2 fruit fly cellular contexts compared by ENCODE assay signal in genomic region chr3R:29862795-29863194, dm6.
TF ChIP-seq lines count a peak whose summit lies in the region.

No protein-coding gene starts in this region.

- no peak for TF ChIP-seq CTCF in whole organism, embryonic (GFP tag; optimal IDR thresholded peaks at IDR 0.05; lab: Kevin White, UChicago)

TF ChIP-seq in Kc167, 6 proteins besides CTCF, POLR2A, EP300 and RAD21:
- TF ChIP-seq ttk (optimal IDR thresholded peaks at IDR 0.05; lab: Kevin White, UChicago) (peak; percentile 80), h (optimal IDR thresholded peaks at IDR 0.05; lab: Kevin White, UChicago) (no peak)

TF ChIP-seq in whole organism, embryonic, 481 proteins besides CTCF, POLR2A, EP300 and RAD21:
- TF ChIP-seq CG10565 (GFP tag; optimal IDR thresholded peaks at IDR 0.05; lab: Kevin White, UChicago), result no peak
- TF ChIP-seq CG2875 (GFP tag; optimal IDR thresholded peaks at IDR 0.05; lab: Kevin White, UChicago), result no peak
- TF ChIP-seq CG17385 (GFP tag; optimal IDR thresholded peaks at IDR 0.05; lab: Kevin White, UChicago), result no peak
- no peak for TF ChIP-seq Dbx (GFP tag; IDR thresholded peaks at IDR 0.05; lab: Robert Waterston, UW)
- TF ChIP-seq CG13424 (tag; optimal IDR thresholded peaks at IDR 0.05; lab: Kevin White, UChicago), result no peak
- TF ChIP-seq NK7.1 (GFP tag; optimal IDR thresholded peaks at IDR 0.05; lab: Kevin White, UChicago), result no peak
- no peak for TF ChIP-seq pfk (GFP tag; optimal IDR thresholded peaks at IDR 0.05; lab: Kevin White, UChicago)
- no peak for TF ChIP-seq HLH3B (GFP tag; IDR thresholded peaks at IDR 0.05; lab: Robert Waterston, UW)
- no peak for TF ChIP-seq Poxn (GFP tag; IDR thresholded peaks at IDR 0.05; lab: Robert Waterston, UW)
- TF ChIP-seq org-1 (GFP tag; optimal IDR thresholded peaks at IDR 0.05; lab: Kevin White, UChicago), result no peak
- no peak for TF ChIP-seq Fer1 (GFP tag; optimal IDR thresholded peaks at IDR 0.05; lab: Kevin White, UChicago)
- TF ChIP-seq CG30431 (GFP tag; optimal IDR thresholded peaks at IDR 0.05; lab: Kevin White, UChicago), result no peak
- no peak for TF ChIP-seq CG11504 (tag; optimal IDR thresholded peaks at IDR 0.05; lab: Kevin White, UChicago)
- no peak for TF ChIP-seq CG10979 (tag; optimal IDR thresholded peaks at IDR 0.05; lab: Kevin White, UChicago)
- no peak for TF ChIP-seq oc (tag; optimal IDR thresholded peaks at IDR 0.05; lab: Kevin White, UChicago)
- TF ChIP-seq CG6689 (GFP tag; IDR thresholded peaks at IDR 0.05; lab: Robert Waterston, UW), result no peak
- no peak for TF ChIP-seq CG1792 (GFP tag; optimal IDR thresholded peaks at IDR 0.05; lab: Kevin White, UChicago)
- TF ChIP-seq hb (GFP tag; IDR thresholded peaks at IDR 0.05; lab: Robert Waterston, UW; ENCODE audit: partially characterized antibody), result no peak
- TF ChIP-seq CG6683 (GFP tag; optimal IDR thresholded peaks at IDR 0.05; lab: Kevin White, UChicago), result no peak
- TF ChIP-seq sob (GFP tag; IDR thresholded peaks at IDR 0.05; lab: Robert Waterston, UW), result peak; percentile 15; the same call in 1 of the 2 replicates
- TF ChIP-seq vfl (GFP tag; optimal IDR thresholded peaks at IDR 0.05; lab: Kevin White, UChicago), result no peak
- no peak for TF ChIP-seq gsb (GFP tag; IDR thresholded peaks at IDR 0.05; lab: Robert Waterston, UW)
- TF ChIP-seq chinmo (GFP tag; IDR thresholded peaks at IDR 0.05; lab: Robert Waterston, UW; ENCODE audit: partially characterized antibody), result 0 out of 4 replicates have a peak, but pooled peaks have one; percentile 22
- no peak for TF ChIP-seq CG2116 (GFP tag; optimal IDR thresholded peaks at IDR 0.05; lab: Kevin White, UChicago)
- 0 out of 2 replicates have a peak, but pooled peaks have one; percentile 18 for TF ChIP-seq Atf6 (GFP tag; IDR thresholded peaks at IDR 0.05; lab: Robert Waterston, UW)
- no peak for TF ChIP-seq cas (GFP tag; IDR thresholded peaks at IDR 0.05; lab: Robert Waterston, UW)
- no peak for TF ChIP-seq CG6654 (GFP tag; optimal IDR thresholded peaks at IDR 0.05; lab: Kevin White, UChicago)
- TF ChIP-seq CG32532 (GFP tag; IDR thresholded peaks at IDR 0.05; lab: Robert Waterston, UW), result 0 out of 2 replicates have a peak, but pooled peaks have one; percentile 11
- peak; percentile 11; the same call in 1 of the 3 replicates for TF ChIP-seq zfh1 (GFP tag; IDR thresholded peaks at IDR 0.05; lab: Robert Waterston, UW)
- TF ChIP-seq Ets97D (GFP tag; optimal IDR thresholded peaks at IDR 0.05; lab: Kevin White, UChicago), result no peak
- no peak for TF ChIP-seq Oli (tag; optimal IDR thresholded peaks at IDR 0.05; lab: Kevin White, UChicago)
- TF ChIP-seq ham (GFP tag; IDR thresholded peaks at IDR 0.05; lab: Robert Waterston, UW), result no peak
- TF ChIP-seq CG6791 (GFP tag; IDR thresholded peaks at IDR 0.05; lab: Robert Waterston, UW; ENCODE audit: partially characterized antibody), result 0 out of 3 replicates have a peak, but pooled peaks have one; percentile 25
- no peak for TF ChIP-seq CG2712 (tag; optimal IDR thresholded peaks at IDR 0.05; lab: Kevin White, UChicago)
- TF ChIP-seq CG17912 (GFP tag; optimal IDR thresholded peaks at IDR 0.05; lab: Kevin White, UChicago), result no peak
- peak; percentile 70 for TF ChIP-seq Med (GFP tag; lab: Kevin White, UChicago)
- no peak for TF ChIP-seq MESR4 (GFP tag; optimal IDR thresholded peaks at IDR 0.05; lab: Kevin White, UChicago)
- TF ChIP-seq dysf (GFP tag; IDR thresholded peaks at IDR 0.05; lab: Robert Waterston, UW), result 0 out of 3 replicates have a peak, but pooled peaks have one; percentile 33
- no peak for TF ChIP-seq CG5953 (GFP tag; IDR thresholded peaks at IDR 0.05; lab: Robert Waterston, UW)
- TF ChIP-seq CG16779 (GFP tag; IDR thresholded peaks at IDR 0.05; lab: Robert Waterston, UW), result peak; percentile 28; the same call in 1 of the 2 replicates
TF ChIP-seq in whole organism, embryonic: peak in this region for 9.
